Worm (Caenorhabditis elegans): ENCODE results near the gene H23L24.1.
A peak's percentile ranks its signal among the peaks of the same experiment; 100 is the strongest.

Gene H23L24.1

ce11 chrIV:8686510-8686909, 31.7 kb upstream of the H23L24.1 start, which contains the start of gene pole-2:
pole-2 (minus strand) TSS chrIV:8686610.
- TF ChIP-seq ceh-62 (tag; optimal IDR thresholded peaks at IDR 0.05) (no peak), spr-3 (GFP tag; optimal IDR thresholded peaks at IDR 0.05) (no peak), duxl-1 (tag; optimal IDR thresholded peaks at IDR 0.05; ENCODE audit: poor library complexity) (no peak), vab-7 (GFP tag; IDR thresholded peaks at IDR 0.05) (no peak), ceh-20 (GFP tag; IDR thresholded peaks at IDR 0.05) (no peak), hmg-1.1 (GFP tag; IDR thresholded peaks at IDR 0.05) (no peak), Y105C5A.15 (GFP tag; IDR thresholded peaks at IDR 0.05) (no peak), aly-2 (tag; optimal IDR thresholded peaks at IDR 0.05) (no peak), zip-2 (tag; optimal IDR thresholded peaks at IDR 0.05) (no peak), ama-1 (optimal IDR thresholded peaks at IDR 0.05) (no peak), zag-1 (tag; optimal IDR thresholded peaks at IDR 0.05) (no peak)

- TF ChIP-seq rbr-2 (tag; optimal IDR thresholded peaks at IDR 0.05) (no peak), nhr-237 (tag; optimal IDR thresholded peaks at IDR 0.05) (no peak), nhr-28 (tag; optimal IDR thresholded peaks at IDR 0.05) (no peak), lsy-2 (tag; optimal IDR thresholded peaks at IDR 0.05) (no peak), hlh-11 (tag; optimal IDR thresholded peaks at IDR 0.05) (no peak), nhr-41 (GFP tag; IDR thresholded peaks at IDR 0.05) (no peak), aha-1 (tag) (peak; percentile 62), php-3 (GFP tag; IDR thresholded peaks at IDR 0.05) (no peak), ceh-28 (tag; optimal IDR thresholded peaks at IDR 0.05) (no peak)
Measured at ce11 chrIV:8686966-8687365, 31.3 kb upstream of the H23L24.1 start.

ce11 chrIV:8687605-8688191, 30.6 kb upstream of the H23L24.1 start, which contains the start of gene snrp-3:
snrp-3 (minus strand) TSS chrIV:8687810.
- TF ChIP-seq nhr-237 (tag; optimal IDR thresholded peaks at IDR 0.05) (no peak), duxl-1 (tag; optimal IDR thresholded peaks at IDR 0.05; ENCODE audit: poor library complexity) (peak; percentile 80), zag-1 (tag; optimal IDR thresholded peaks at IDR 0.05) (no peak), daf-16 (GFP tag; optimal IDR thresholded peaks at IDR 0.05) (peak in 1 of 2 experiments; percentile 48), daf-16 (tag; optimal IDR thresholded peaks at IDR 0.05) (peak; percentile 65), lsy-2 (tag; optimal IDR thresholded peaks at IDR 0.05) (peak in 1 of 2 experiments; percentile 94), ces-1 (GFP tag; optimal IDR thresholded peaks at IDR 0.05) (no peak), egl-43 (GFP tag; IDR thresholded peaks at IDR 0.05) (no peak), ZK546.5 (tag; optimal IDR thresholded peaks at IDR 0.05) (no peak), mxl-2 (GFP tag; conservative IDR thresholded peaks at IDR 0.05) (no peak), aha-1 (tag) (peak; percentile 75), zfp-2 (tag; optimal IDR thresholded peaks at IDR 0.05) (peak; percentile 3), aly-2 (tag; optimal IDR thresholded peaks at IDR 0.05) (no peak), dmd-6 (GFP tag; IDR thresholded peaks at IDR 0.05) (no peak), lin-38 (GFP tag; IDR thresholded peaks at IDR 0.05) (peak; percentile 82), hif-1 (tag; optimal IDR thresholded peaks at IDR 0.05) (peak in 1 of 2 experiments; percentile 9), nhr-42 (GFP tag; IDR thresholded peaks at IDR 0.05) (peak; percentile 62; the same call in 1 of the 2 replicates), lin-1 (GFP tag; IDR thresholded peaks at IDR 0.05) (no peak), nhr-11 (tag; optimal IDR thresholded peaks at IDR 0.05) (peak; percentile 37), nhr-102 (tag; optimal IDR thresholded peaks at IDR 0.05) (peak; percentile 83), F37D6.2 (tag; optimal IDR thresholded peaks at IDR 0.05) (peak; percentile 49), nhr-76 (tag; optimal IDR thresholded peaks at IDR 0.05) (no peak), zip-2 (tag; optimal IDR thresholded peaks at IDR 0.05) (peak; percentile 47), madf-9 (GFP tag; conservative IDR thresholded peaks at IDR 0.05) (no peak), ctbp-1 (GFP tag; IDR thresholded peaks at IDR 0.05) (no peak), T26A8.4 (GFP tag; IDR thresholded peaks at IDR 0.05) (no peak; the same call in 1 of the 2 replicates), lin-15B (tag; optimal IDR thresholded peaks at IDR 0.05) (peak; percentile 52), Y48G9A.11 (GFP tag; IDR thresholded peaks at IDR 0.05) (0 out of 2 replicates have a peak, but pooled peaks have one; percentile 26), hlh-30 (tag; optimal IDR thresholded peaks at IDR 0.05; ENCODE audit: insufficient read depth) (peak; percentile 85), attf-4 (tag; optimal IDR thresholded peaks at IDR 0.05) (no peak), ama-1 (optimal IDR thresholded peaks at IDR 0.05) (peak; percentile 29), nhr-28 (tag; optimal IDR thresholded peaks at IDR 0.05) (peak; percentile 42), fkh-10 (GFP tag; optimal IDR thresholded peaks at IDR 0.05) (peak; percentile 55), nhr-25 (tag; optimal IDR thresholded peaks at IDR 0.05; ENCODE audit: borderline replicate concordance, insufficient read depth) (peak; percentile 53), lim-7 (GFP tag; IDR thresholded peaks at IDR 0.05) (no peak)
